Fruit fly (Drosophila melanogaster) whole organism, prepupa: ENCODE measurements around the gene CG31229.

ENCODE experiments used
- Blimp-1 ChIP-seq: fragments of 200-800 bp; sonication (Bioruptor generic); optimal IDR thresholded peaks from 3 replicates; lab custom pipeline; 2017; ENCODE audit warnings: missing biosample characterization, missing genetic modification characterization, mild to moderate bottlenecking, moderate library complexity, missing genetic modification reagents
- CG10631 ChIP-seq: fragments of 200-800 bp; sonication (Bioruptor generic); optimal IDR thresholded peaks from 2 replicates; lab custom pipeline; 2016; ENCODE audit warnings: missing biosample characterization, missing genetic modification characterization
- CG11294 ChIP-seq: fragments of 200-800 bp; sonication (Bioruptor generic); IDR thresholded peaks from 2 replicates; pipeline ENCODE4 v1.3.6; 2022; ENCODE audit warnings: missing biosample characterization, missing genetic modification characterization
- CG15336 ChIP-seq: fragments of 200-800 bp; sonication (Bioruptor generic); IDR thresholded peaks from 2 replicates; pipeline ENCODE4 v1.3.6; 2022; ENCODE audit warnings: missing biosample characterization, missing genetic modification characterization
- CG1621 ChIP-seq: fragments of 200-800 bp; sonication (Bioruptor generic); optimal IDR thresholded peaks from 3 replicates; lab custom pipeline; 2018; ENCODE audit warnings: missing biosample characterization, mild to moderate bottlenecking, missing genetic modification characterization
- CG31627 ChIP-seq: fragments of 200-800 bp; sonication (Bioruptor generic); optimal IDR thresholded peaks from 3 replicates; lab custom pipeline; 2016; ENCODE audit warnings: missing biosample characterization, missing genetic modification characterization
- CG32006 ChIP-seq: fragments of 200-800 bp; sonication (Bioruptor generic); optimal IDR thresholded peaks from 3 replicates; lab custom pipeline; 2017; ENCODE audit warnings: missing biosample characterization, mild to moderate bottlenecking, missing genetic modification characterization
- CG4318 ChIP-seq: fragments of 200-800 bp; sonication (Bioruptor generic); optimal IDR thresholded peaks from 3 replicates; lab custom pipeline; 2017; ENCODE audit warnings: missing biosample characterization, mild to moderate bottlenecking, missing genetic modification characterization
- CG6163 ChIP-seq: fragments of 200-800 bp; sonication (Bioruptor generic); IDR thresholded peaks from 3 replicates; pipeline ENCODE4 v1.3.6; 2022; ENCODE audit warnings: missing biosample characterization, missing genetic modification characterization
- CG6854 ChIP-seq: fragments of 200-800 bp; sonication (Bioruptor generic); optimal IDR thresholded peaks from 2 replicates; lab custom pipeline; 2017; ENCODE audit warnings: missing biosample characterization, mild to moderate bottlenecking, missing genetic modification characterization
- CG7368 ChIP-seq: fragments of 200-800 bp; sonication (Bioruptor generic); optimal IDR thresholded peaks from 3 replicates; lab custom pipeline; 2016; ENCODE audit warnings: missing biosample characterization, missing genetic modification characterization
- CG8319 ChIP-seq: fragments of 200-800 bp; sonication (Bioruptor generic); optimal IDR thresholded peaks from 3 replicates; lab custom pipeline; 2016; ENCODE audit warnings: missing biosample characterization, missing genetic modification characterization
- CG8632 ChIP-seq: fragments of 200-800 bp; sonication (Bioruptor generic); optimal IDR thresholded peaks from 3 replicates; lab custom pipeline; 2016; ENCODE audit warnings: missing biosample characterization, missing genetic modification characterization
- Eip75B ChIP-seq: fragments of 200-800 bp; sonication (Bioruptor generic); optimal IDR thresholded peaks from 3 replicates; lab custom pipeline; 2016; ENCODE audit warnings: missing biosample characterization, missing genetic modification characterization
- Eip78C ChIP-seq: fragments of 200-800 bp; sonication (Bioruptor generic); peaks from one replicate; lab custom pipeline; 2016; ENCODE audit warnings: missing biosample characterization, missing genetic modification characterization
- Eip93F ChIP-seq: fragments of 200-800 bp; sonication (Bioruptor generic); optimal IDR thresholded peaks from 2 replicates; lab custom pipeline; 2016; ENCODE audit warnings: missing biosample characterization, mild to moderate bottlenecking, missing genetic modification characterization
- Ets21C ChIP-seq: fragments of 200-800 bp; sonication (Bioruptor generic); optimal IDR thresholded peaks from 3 replicates; lab custom pipeline; 2016; ENCODE audit warnings: missing biosample characterization, missing genetic modification characterization
- Ets96B ChIP-seq: fragments of 200-800 bp; optimal IDR thresholded peaks from 2 replicates; lab custom pipeline; 2019; ENCODE audit warnings: missing biosample characterization, mild to moderate bottlenecking, missing genetic modification characterization, moderate library complexity
- Gug ChIP-seq: fragments of 200-800 bp; sonication (Bioruptor generic); IDR thresholded peaks from 2 replicates; pipeline ENCODE4 v1.3.6; 2022; ENCODE audit warnings: missing biosample characterization, missing genetic modification characterization
- Hr4 ChIP-seq: fragments of 200-800 bp; sonication (Bioruptor generic); optimal IDR thresholded peaks from 3 replicates; lab custom pipeline; 2016; ENCODE audit warnings: missing biosample characterization, missing genetic modification characterization
- Lpt ChIP-seq: fragments of 200-800 bp; sonication (Bioruptor generic); optimal IDR thresholded peaks from 3 replicates; lab custom pipeline; 2016; ENCODE audit warnings: missing biosample characterization, missing genetic modification characterization
- OdsH ChIP-seq: fragments of 200-800 bp; sonication (Bioruptor generic); optimal IDR thresholded peaks from 3 replicates; lab custom pipeline; 2016; ENCODE audit warnings: missing biosample characterization, missing genetic modification characterization
- Smox ChIP-seq: fragments of 200-800 bp; sonication (Bioruptor generic); optimal IDR thresholded peaks from 3 replicates; lab custom pipeline; 2016; ENCODE audit warnings: missing biosample characterization, missing genetic modification characterization
- Sox14 ChIP-seq: fragments of 200-800 bp; sonication (Bioruptor generic); optimal IDR thresholded peaks from 3 replicates; lab custom pipeline; 2016; ENCODE audit warnings: missing biosample characterization, missing genetic modification characterization
- cyc ChIP-seq: fragments of 200-800 bp; sonication (Bioruptor generic); optimal IDR thresholded peaks from 3 replicates; lab custom pipeline; 2016; ENCODE audit warnings: missing biosample characterization, missing genetic modification characterization
- dac ChIP-seq: fragments of 200-800 bp; sonication (Bioruptor generic); optimal IDR thresholded peaks from 2 replicates; lab custom pipeline; 2017; ENCODE audit warnings: missing biosample characterization, mild to moderate bottlenecking, missing genetic modification characterization
- eg ChIP-seq: fragments of 200-800 bp; sonication (Bioruptor generic); IDR thresholded peaks from 3 replicates; pipeline ENCODE4 v1.3.6; 2022; ENCODE audit warnings: missing biosample characterization, missing genetic modification characterization
- esn ChIP-seq: fragments of 200-800 bp; sonication (Bioruptor generic); optimal IDR thresholded peaks from 2 replicates; lab custom pipeline; 2016; ENCODE audit warnings: missing biosample characterization, mild to moderate bottlenecking, missing genetic modification characterization, moderate library complexity
- fd85E ChIP-seq: fragments of 200-800 bp; sonication (Bioruptor generic); optimal IDR thresholded peaks from 3 replicates; lab custom pipeline; 2016; ENCODE audit warnings: missing biosample characterization, missing genetic modification characterization
- fkh ChIP-seq: fragments of 200-800 bp; sonication (Bioruptor generic); optimal IDR thresholded peaks from 3 replicates; lab custom pipeline; 2017; ENCODE audit warnings: missing biosample characterization, mild to moderate bottlenecking, missing genetic modification characterization, moderate library complexity
- lz ChIP-seq: fragments of 200-800 bp; sonication (Bioruptor generic); optimal IDR thresholded peaks from 3 replicates; lab custom pipeline; 2016; ENCODE audit warnings: missing biosample characterization, missing genetic modification characterization
- net ChIP-seq: fragments of 200-800 bp; sonication (Bioruptor generic); optimal IDR thresholded peaks from 3 replicates; lab custom pipeline; 2016; ENCODE audit warnings: missing biosample characterization, missing genetic modification characterization
- pdm3 ChIP-seq: fragments of 200-800 bp; sonication (Bioruptor generic); optimal IDR thresholded peaks from 3 replicates; lab custom pipeline; 2016; ENCODE audit warnings: missing biosample characterization, missing genetic modification characterization
- salr ChIP-seq, 2 experiments: fragments of 200-800 bp; sonication (Bioruptor generic); optimal IDR thresholded peaks; 3 replicates each; lab custom pipeline; 2016 to 2018; ENCODE audit warnings: missing biosample characterization in 2 of 2, missing genetic modification characterization in 2 of 2, mild to moderate bottlenecking in 1 of 2
- spab ChIP-seq: fragments of 200-800 bp; sonication (Bioruptor generic); optimal IDR thresholded peaks from 2 replicates; lab custom pipeline; 2017; ENCODE audit warnings: missing biosample characterization, mild to moderate bottlenecking, missing genetic modification characterization, missing genetic modification reagents
- svp ChIP-seq: fragments of 200-800 bp; sonication (Bioruptor generic); peaks from one replicate; lab custom pipeline; 2016; ENCODE audit warnings: missing biosample characterization, missing genetic modification characterization
- topi ChIP-seq: fragments of 200-800 bp; sonication (Bioruptor generic); optimal IDR thresholded peaks from 3 replicates; lab custom pipeline; 2016; ENCODE audit warnings: missing biosample characterization, missing genetic modification characterization
- vri ChIP-seq: fragments of 200-800 bp; sonication (Bioruptor generic); optimal IDR thresholded peaks from 3 replicates; lab custom pipeline; 2016; ENCODE audit warnings: missing biosample characterization, mild to moderate bottlenecking, missing genetic modification characterization

The CG31229 gene

dm6 chr3R:18698855-18699569, 31.4 kb downstream of the CG31229 start:
- TF ChIP-seq Smox (no peak), CG31627 (no peak), fkh (GFP tag; lab: Kevin White, UChicago) (no peak), vri (GFP tag; lab: Kevin White, UChicago) (no peak), CG32006 (no peak), CG10631 (GFP tag; lab: Kevin White, UChicago) (no peak), svp (no peak), esn (GFP tag; lab: Kevin White, UChicago) (no peak)

dm6 chr3R:18703514-18703913, 35.9 kb downstream of the CG31229 start:
- TF ChIP-seq svp (no peak), CG11294 (GFP tag; lab: Robert Waterston, UW) (no peak), CG8632 (no peak), OdsH (GFP tag; lab: Kevin White, UChicago) (no peak), CG4318 (GFP tag; lab: Kevin White, UChicago) (no peak), eg (GFP tag; lab: Robert Waterston, UW) (no peak), Hr4 (GFP tag; lab: Kevin White, UChicago) (no peak), fd85E (GFP tag; lab: Kevin White, UChicago) (no peak), salr (GFP tag; optimal IDR thresholded peaks at IDR 0.05; lab: Kevin White, UChicago) (no peak), CG8319 (GFP tag; lab: Kevin White, UChicago) (no peak), Gug (GFP tag; lab: Robert Waterston, UW) (no peak), CG7368 (GFP tag; lab: Kevin White, UChicago) (no peak), Eip75B (no peak)

- TF ChIP-seq spab (no peak), Lpt (GFP tag; lab: Kevin White, UChicago) (no peak), Eip78C (GFP tag; lab: Kevin White, UChicago) (no peak), CG15336 (no peak), Ets96B (tag; lab: Kevin White, UChicago) (no peak), CG6163 (GFP tag; lab: Robert Waterston, UW) (no peak), net (GFP tag; lab: Kevin White, UChicago) (no peak), Blimp-1 (GFP tag; lab: Kevin White, UChicago) (no peak), CG7368 (GFP tag; lab: Kevin White, UChicago) (no peak), cyc (GFP tag; lab: Kevin White, UChicago) (no peak), Sox14 (GFP tag; lab: Kevin White, UChicago) (no peak), CG31627 (no peak), lz (GFP tag; lab: Kevin White, UChicago) (no peak), Eip93F (no peak), pdm3 (GFP tag; lab: Kevin White, UChicago) (no peak), Ets21C (no peak), Gug (GFP tag; lab: Robert Waterston, UW) (no peak), dac (GFP tag; lab: Kevin White, UChicago) (no peak)
Observed at dm6 chr3R:18705150-18705549, 37.5 kb downstream of the CG31229 start, which contains the start of the genes ChAT and VAChT. TSS of gene ChAT (plus strand) at chr3R:18705501. TSS of gene VAChT (plus strand) at chr3R:18705501.

dm6 chr3R:18706289-18706688, 38.6 kb downstream of the CG31229 start:
- no peak for TF ChIP-seq topi (GFP tag; lab: Kevin White, UChicago)
- no peak for TF ChIP-seq CG6854
- no peak for TF ChIP-seq Ets96B (tag; lab: Kevin White, UChicago)
- no peak for TF ChIP-seq dac (GFP tag; lab: Kevin White, UChicago)
- no peak for TF ChIP-seq CG1621 (tag; lab: Kevin White, UChicago)
